Worm (Caenorhabditis elegans) whole organism, L4 larva: ENCODE results near the gene C44B7.11.

Experiments
- F37D6.2 ChIP-seq: sonication (generic microtip); optimal IDR thresholded peaks from 2 replicates; lab custom pipeline; 2016; ENCODE audit warnings: mild to moderate bottlenecking, missing genetic modification characterization, missing compliant biosample characterization
- F49E8.2 ChIP-seq: sonication (generic microtip); optimal IDR thresholded peaks from 2 replicates; lab custom pipeline; 2016; ENCODE audit warnings: missing compliant biosample characterization, mild to moderate bottlenecking, missing genetic modification characterization, borderline replicate concordance
- R02D3.7 ChIP-seq: fragments of 150-350 bp; sonication (generic microtip); optimal IDR thresholded peaks from 3 replicates; lab custom pipeline; 2014; ENCODE audit warnings: missing biosample characterization, missing genetic modification characterization
- T20F7.1 ChIP-seq: fragments of 200-800 bp; sonication (Bioruptor generic); optimal IDR thresholded peaks from 2 replicates; lab custom pipeline; 2018; ENCODE audit warnings: mild to moderate bottlenecking, missing genetic modification characterization, missing compliant biosample characterization
- arid-1 ChIP-seq: fragments of 200-800 bp; sonication (Bioruptor generic); conservative IDR thresholded peaks from 2 replicates; pipeline ENCODE4 v1.3.6; 2022; ENCODE audit warnings: missing genetic modification reagents, missing genetic modification characterization, missing compliant biosample characterization
- ceh-20 ChIP-seq: fragments of 200-800 bp; sonication (Bioruptor generic); IDR thresholded peaks from 2 replicates; pipeline ENCODE4 v1.3.6; 2022; ENCODE audit warnings: missing genetic modification reagents, missing genetic modification characterization, missing compliant biosample characterization
- ceh-28 ChIP-seq: fragments of 150-350 bp; optimal IDR thresholded peaks from 2 replicates; lab custom pipeline; 2014; ENCODE audit warnings: missing biosample characterization, missing genetic modification reagents, missing genetic modification characterization
- ceh-32 ChIP-seq: sonication (generic microtip); optimal IDR thresholded peaks from 2 replicates; lab custom pipeline; 2016; ENCODE audit warnings: mild to moderate bottlenecking, missing genetic modification characterization, missing compliant biosample characterization; ENCODE audit not compliant: poor library complexity
- cey-2 ChIP-seq: sonication (generic microtip); optimal IDR thresholded peaks from 3 replicates; lab custom pipeline; 2017; ENCODE audit warnings: missing genetic modification characterization, mild to moderate bottlenecking, missing compliant biosample characterization, antibody characterized with exemption, borderline replicate concordance; ENCODE audit not compliant: insufficient read depth
- daf-12 ChIP-seq: fragments of 150-350 bp; optimal IDR thresholded peaks from 2 replicates; lab custom pipeline; 2014; ENCODE audit warnings: missing biosample characterization, missing genetic modification reagents, missing genetic modification characterization
- daf-16 ChIP-seq, 3 experiments: sonication (generic microtip); optimal IDR thresholded peaks; 2 replicates each; lab custom pipeline; 2016 to 2017; ENCODE audit warnings: missing genetic modification characterization in 3 of 3, missing genetic modification reagents in 3 of 3, mild to moderate bottlenecking in 2 of 3, missing compliant biosample characterization in 2 of 3, missing biosample characterization in 1 of 3, moderate library complexity in 1 of 3
- daf-19 ChIP-seq: fragments of 200-800 bp; sonication (Bioruptor generic); conservative IDR thresholded peaks from 2 replicates; pipeline ENCODE4 v1.3.6; 2022; ENCODE audit warnings: missing genetic modification characterization, missing compliant biosample characterization
- dmd-6 ChIP-seq: fragments of 200-800 bp; sonication (Bioruptor generic); IDR thresholded peaks from 2 replicates; pipeline ENCODE4 v1.3.6; 2022; ENCODE audit warnings: missing genetic modification reagents, missing genetic modification characterization, missing compliant biosample characterization
- dmd-9 ChIP-seq: fragments of 200-800 bp; sonication (Bioruptor generic); IDR thresholded peaks from 2 replicates; pipeline ENCODE4 v1.3.6; 2022; ENCODE audit warnings: missing genetic modification reagents, missing genetic modification characterization, missing compliant biosample characterization
- egl-27 ChIP-seq: sonication (generic microtip); optimal IDR thresholded peaks from 3 replicates; lab custom pipeline; 2017; ENCODE audit warnings: missing biosample characterization, missing genetic modification reagents, missing genetic modification characterization
- egl-43 ChIP-seq: fragments of 200-800 bp; sonication (Bioruptor generic); IDR thresholded peaks from 2 replicates; pipeline ENCODE4 v1.3.6; 2022; ENCODE audit warnings: missing genetic modification reagents, missing genetic modification characterization, missing compliant biosample characterization
- fkh-10 ChIP-seq: fragments of 150-350 bp; optimal IDR thresholded peaks from 2 replicates; lab custom pipeline; 2014; ENCODE audit warnings: missing biosample characterization, missing genetic modification reagents, missing genetic modification characterization
- gei-8 ChIP-seq: fragments of 200-800 bp; sonication (Bioruptor generic); optimal IDR thresholded peaks from 2 replicates; lab custom pipeline; 2018; ENCODE audit warnings: mild to moderate bottlenecking, missing genetic modification characterization, missing compliant biosample characterization
- hlh-11 ChIP-seq: fragments of 200-800 bp; sonication (Bioruptor generic); optimal IDR thresholded peaks from 2 replicates; lab custom pipeline; 2018; ENCODE audit warnings: mild to moderate bottlenecking, missing genetic modification characterization, missing compliant biosample characterization
- lin-1 ChIP-seq: fragments of 200-800 bp; sonication (Bioruptor generic); IDR thresholded peaks from 2 replicates; pipeline ENCODE4 v1.3.6; 2022; ENCODE audit warnings: missing genetic modification reagents, missing genetic modification characterization, missing compliant biosample characterization
- lin-13 ChIP-seq: fragments of 150-350 bp; optimal IDR thresholded peaks from 2 replicates; lab custom pipeline; 2014; ENCODE audit warnings: missing biosample characterization, missing genetic modification reagents, missing genetic modification characterization
- lsy-2 ChIP-seq, 2 experiments: fragments of 150-350 bp in 1 of 2; sonication (generic microtip) in 1 of 2; optimal IDR thresholded peaks; 2 replicates each; lab custom pipeline; 2014 to 2017; ENCODE audit warnings: missing biosample characterization in 2 of 2, missing genetic modification characterization in 2 of 2
- madf-9 ChIP-seq: fragments of 200-800 bp; sonication (Bioruptor generic); conservative IDR thresholded peaks from 2 replicates; pipeline ENCODE4 v1.3.6; 2022; ENCODE audit warnings: missing genetic modification reagents, missing genetic modification characterization, missing compliant biosample characterization
- mdt-29 ChIP-seq: fragments of 200-800 bp; sonication (Bioruptor generic); IDR thresholded peaks from 2 replicates; pipeline ENCODE4 v1.3.6; 2022; ENCODE audit warnings: missing genetic modification reagents, missing genetic modification characterization, missing compliant biosample characterization
- mep-1 ChIP-seq: fragments of 150-350 bp; sonication (generic microtip); optimal IDR thresholded peaks from 3 replicates; lab custom pipeline; 2014; ENCODE audit warnings: missing biosample characterization, missing genetic modification characterization
- mxl-2 ChIP-seq: fragments of 200-800 bp; sonication (Bioruptor generic); conservative IDR thresholded peaks from 2 replicates; pipeline ENCODE4 v1.3.6; 2022; ENCODE audit warnings: missing genetic modification reagents, missing genetic modification characterization, missing compliant biosample characterization
- nhr-10 ChIP-seq: fragments of 150-350 bp; optimal IDR thresholded peaks from 2 replicates; lab custom pipeline; 2014; ENCODE audit warnings: missing biosample characterization, missing genetic modification characterization
- nhr-102 ChIP-seq: sonication (generic microtip); optimal IDR thresholded peaks from 2 replicates; lab custom pipeline; 2016; ENCODE audit warnings: mild to moderate bottlenecking, missing genetic modification characterization, moderate library complexity, missing compliant biosample characterization
- nhr-11 ChIP-seq: fragments of 150-350 bp; optimal IDR thresholded peaks from 2 replicates; lab custom pipeline; 2014; ENCODE audit warnings: missing biosample characterization, missing genetic modification characterization
- nhr-111 ChIP-seq: fragments of 200-800 bp; sonication (Bioruptor generic); optimal IDR thresholded peaks from 2 replicates; lab custom pipeline; 2018; ENCODE audit warnings: mild to moderate bottlenecking, missing genetic modification characterization, missing compliant biosample characterization
- nhr-237 ChIP-seq: sonication (generic microtip); optimal IDR thresholded peaks from 2 replicates; lab custom pipeline; 2017; ENCODE audit warnings: missing biosample characterization, missing genetic modification characterization
- nhr-28 ChIP-seq: fragments of 150-350 bp; optimal IDR thresholded peaks from 2 replicates; lab custom pipeline; 2014; ENCODE audit warnings: missing biosample characterization, missing genetic modification characterization
- nhr-42 ChIP-seq: fragments of 200-800 bp; sonication (Bioruptor generic); IDR thresholded peaks from 2 replicates; pipeline ENCODE4 v1.3.6; 2022; ENCODE audit warnings: missing genetic modification characterization, missing compliant biosample characterization
- nhr-76 ChIP-seq: fragments of 150-350 bp; optimal IDR thresholded peaks from 2 replicates; lab custom pipeline; 2014; ENCODE audit warnings: missing biosample characterization, missing genetic modification characterization
- nhr-77 ChIP-seq: fragments of 150-350 bp; optimal IDR thresholded peaks from 2 replicates; lab custom pipeline; 2014; ENCODE audit warnings: missing biosample characterization, missing genetic modification characterization
- php-3 ChIP-seq: fragments of 200-800 bp; sonication (Bioruptor generic); IDR thresholded peaks from 2 replicates; pipeline ENCODE4 v1.3.6; 2022; ENCODE audit warnings: missing genetic modification reagents, missing genetic modification characterization, missing compliant biosample characterization
- sdz-12 ChIP-seq: fragments of 200-800 bp; sonication (Bioruptor generic); optimal IDR thresholded peaks from 2 replicates; lab custom pipeline; 2018; ENCODE audit warnings: mild to moderate bottlenecking, missing genetic modification characterization, missing compliant biosample characterization
- spr-3 ChIP-seq: fragments of 200-800 bp; sonication (Bioruptor generic); optimal IDR thresholded peaks from 2 replicates; lab custom pipeline; 2018; ENCODE audit warnings: mild to moderate bottlenecking, missing genetic modification characterization, missing compliant biosample characterization
- tag-97 ChIP-seq: fragments of 200-800 bp; sonication (Bioruptor generic); IDR thresholded peaks from 2 replicates; pipeline ENCODE4 v1.3.6; 2022; ENCODE audit warnings: missing genetic modification characterization, missing compliant biosample characterization
- unc-39 ChIP-seq: sonication (generic microtip); optimal IDR thresholded peaks from 2 replicates; lab custom pipeline; 2017; ENCODE audit warnings: missing biosample characterization, missing genetic modification characterization
- unc-62 ChIP-seq, 3 experiments: fragments of 150-350 bp in 1 of 3; sonication (generic microtip); optimal IDR thresholded peaks in 2 of 3; peaks in 1 of 3; 1 replicate in 1 of 3; 2 replicates in 2 of 3; lab custom pipeline; 2014 to 2017; ENCODE audit warnings: missing biosample characterization in 3 of 3, missing genetic modification characterization in 3 of 3, missing genetic modification reagents in 3 of 3, missing genotype in 1 of 3
- zfp-3 ChIP-seq: fragments of 200-800 bp; sonication (Bioruptor generic); conservative IDR thresholded peaks from 2 replicates; pipeline ENCODE4 v1.3.6; 2022; ENCODE audit warnings: missing genetic modification reagents, missing genetic modification characterization, missing compliant biosample characterization

The C44B7.11 gene

ce11 chrII:6935975-6936374 lies 38.6 kb upstream of the C44B7.11 start:
- TF ChIP-seq madf-9 (GFP tag; lab: Robert Waterston, UW) (no peak), ceh-20 (GFP tag; lab: Robert Waterston, UW) (no peak), nhr-28 (no peak), mxl-2 (no peak), dmd-6 (GFP tag; lab: Robert Waterston, UW) (no peak), nhr-10 (tag; lab: Kevin White, UChicago) (no peak), F37D6.2 (tag; lab: Kevin White, UChicago) (no peak), cey-2 (no peak), unc-62 (GFP tag; optimal IDR thresholded peaks at IDR 0.05 in 1 of 2; lab: Kevin White, UChicago) (no peak), unc-62 (tag; optimal IDR thresholded peaks at IDR 0.05; lab: Kevin White, UChicago) (no peak), fkh-10 (GFP tag; lab: Kevin White, UChicago) (no peak), nhr-111 (no peak)

- peak; percentile 54 for TF ChIP-seq ceh-28 (tag; lab: Kevin White, UChicago)
- TF ChIP-seq nhr-42 (GFP tag; lab: Robert Waterston, UW): no peak
- TF ChIP-seq daf-16 (GFP tag; optimal IDR thresholded peaks at IDR 0.05; lab: Kevin White, UChicago): peak in 1 of 2 experiments; percentile 8
- no peak for TF ChIP-seq daf-16 (tag; optimal IDR thresholded peaks at IDR 0.05; lab: Kevin White, UChicago)
- TF ChIP-seq, all 104 proteins: peak for 2
These were observed 37.4 kb upstream of the C44B7.11 start for ce11 chrII:6934729-6935128.

DNA sequence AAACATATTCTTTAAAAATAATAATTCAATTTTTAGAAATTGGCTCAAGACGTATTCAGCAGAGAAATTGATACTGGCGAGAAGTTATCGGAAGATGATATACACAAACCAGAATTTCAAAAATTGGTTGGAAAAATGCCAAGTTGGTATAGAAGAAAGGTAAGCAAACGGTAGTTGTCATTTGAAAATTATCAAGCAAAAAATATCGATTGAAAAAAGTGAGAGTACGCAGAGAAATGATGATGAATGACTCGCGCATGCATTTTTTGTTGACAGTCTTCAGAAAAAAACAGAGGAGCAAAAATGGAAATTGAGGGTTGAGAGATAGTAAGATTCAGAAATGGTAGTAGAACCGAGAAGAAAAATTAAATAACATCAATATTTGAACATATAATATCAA lies 35.6 kb upstream of the C44B7.11 start:
- TF ChIP-seq zfp-3 (GFP tag; lab: Robert Waterston, UW): no peak
- TF ChIP-seq unc-39 (tag; lab: Kevin White, UChicago): no peak
- TF ChIP-seq R02D3.7 (tag; lab: Kevin White, UChicago): no peak
- TF ChIP-seq F49E8.2 (tag; lab: Kevin White, UChicago): no peak
- no peak for TF ChIP-seq dmd-9 (GFP tag; lab: Robert Waterston, UW)
- TF ChIP-seq madf-9 (GFP tag; lab: Robert Waterston, UW): no peak
- no peak for TF ChIP-seq daf-16 (GFP tag; optimal IDR thresholded peaks at IDR 0.05; lab: Kevin White, UChicago)
- peak; percentile 40 for TF ChIP-seq daf-16 (tag; optimal IDR thresholded peaks at IDR 0.05; lab: Kevin White, UChicago)
- peak in 1 of 2 experiments; percentile 37 for TF ChIP-seq unc-62 (GFP tag; optimal IDR thresholded peaks at IDR 0.05 in 1 of 2; lab: Kevin White, UChicago)
- no peak for TF ChIP-seq unc-62 (tag; optimal IDR thresholded peaks at IDR 0.05; lab: Kevin White, UChicago)
- TF ChIP-seq nhr-76 (tag; lab: Kevin White, UChicago): no peak
- TF ChIP-seq arid-1 (GFP tag; lab: Robert Waterston, UW): no peak
- TF ChIP-seq egl-27: no peak
- TF ChIP-seq php-3: no peak
- TF ChIP-seq mdt-29 (GFP tag; lab: Robert Waterston, UW): no peak
- TF ChIP-seq T20F7.1 (GFP tag; lab: Kevin White, UChicago): no peak
- no peak for TF ChIP-seq mep-1
- no peak for TF ChIP-seq lin-1 (GFP tag; lab: Robert Waterston, UW)
- TF ChIP-seq ceh-28 (tag; lab: Kevin White, UChicago): peak; percentile 64
- no peak for TF ChIP-seq egl-43
- TF ChIP-seq daf-19 (GFP tag; lab: Robert Waterston, UW): no peak
- TF ChIP-seq nhr-237: no peak
- no peak for TF ChIP-seq nhr-102 (tag; lab: Kevin White, UChicago)
- no peak for TF ChIP-seq tag-97

- TF ChIP-seq ceh-32 (tag; lab: Kevin White, UChicago): no peak
- no peak for TF ChIP-seq spr-3 (GFP tag; lab: Kevin White, UChicago)
- TF ChIP-seq sdz-12: no peak
- TF ChIP-seq nhr-77 (tag; lab: Kevin White, UChicago): no peak
- TF ChIP-seq nhr-11 (tag; lab: Kevin White, UChicago): no peak
- TF ChIP-seq hlh-11 (tag; lab: Kevin White, UChicago): peak; percentile 19
- no peak for TF ChIP-seq daf-12 (tag; lab: Kevin White, UChicago)
- no peak for TF ChIP-seq gei-8 (GFP tag; lab: Kevin White, UChicago)
- no peak for TF ChIP-seq arid-1 (GFP tag; lab: Robert Waterston, UW)
- TF ChIP-seq lin-13 (GFP tag; lab: Kevin White, UChicago): no peak
- peak in 1 of 2 experiments; percentile 20 for TF ChIP-seq lsy-2 (tag; optimal IDR thresholded peaks at IDR 0.05; lab: Kevin White, UChicago)
- TF ChIP-seq, all 104 proteins: peak for 2
These were observed 32.7 kb upstream of the C44B7.11 start for ce11 chrII:6930072-6930471.
